Worm (Caenorhabditis elegans) whole organism, L4 larva: ENCODE data around the gene C14H10.3.

Source experiments
- D1046.2 ChIP-seq: fragments of 200-800 bp; sonication (Bioruptor generic); IDR thresholded peaks from 2 replicates; pipeline ENCODE4 v1.3.6; 2022; ENCODE audit warnings: missing genetic modification characterization, missing compliant biosample characterization
- R02D3.7 ChIP-seq: fragments of 150-350 bp; sonication (generic microtip); optimal IDR thresholded peaks from 3 replicates; lab custom pipeline; 2014; ENCODE audit warnings: missing biosample characterization, missing genetic modification characterization
- T20F7.1 ChIP-seq: fragments of 200-800 bp; sonication (Bioruptor generic); optimal IDR thresholded peaks from 2 replicates; lab custom pipeline; 2018; ENCODE audit warnings: mild to moderate bottlenecking, missing genetic modification characterization, missing compliant biosample characterization
- Y75B8A.6 ChIP-seq: fragments of 200-800 bp; sonication (Bioruptor generic); IDR thresholded peaks from 2 replicates; pipeline ENCODE4 v1.3.6; 2022; ENCODE audit warnings: missing genetic modification reagents, missing genetic modification characterization, missing compliant biosample characterization
- cey-2 ChIP-seq: sonication (generic microtip); optimal IDR thresholded peaks from 3 replicates; lab custom pipeline; 2017; ENCODE audit warnings: missing genetic modification characterization, mild to moderate bottlenecking, missing compliant biosample characterization, antibody characterized with exemption, borderline replicate concordance; ENCODE audit not compliant: insufficient read depth
- daf-8 ChIP-seq: fragments of 200-800 bp; sonication (Bioruptor generic); IDR thresholded peaks from 2 replicates; pipeline ENCODE4 v1.3.6; 2022; ENCODE audit warnings: missing genetic modification characterization, missing compliant biosample characterization
- duxl-1 ChIP-seq: sonication (generic microtip); optimal IDR thresholded peaks from 2 replicates; lab custom pipeline; 2016; ENCODE audit warnings: mild to moderate bottlenecking, missing genetic modification characterization, moderate library complexity, missing compliant biosample characterization; ENCODE audit not compliant: poor library complexity
- lir-3 ChIP-seq: sonication (generic microtip); optimal IDR thresholded peaks from 2 replicates; lab custom pipeline; 2016; ENCODE audit warnings: mild to moderate bottlenecking, missing genetic modification characterization, missing compliant biosample characterization
- nhr-25 ChIP-seq: sonication (generic microtip); optimal IDR thresholded peaks from 2 replicates; lab custom pipeline; 2017; ENCODE audit warnings: missing genetic modification characterization, mild to moderate bottlenecking, missing compliant biosample characterization, antibody characterized with exemption, moderate library complexity, borderline replicate concordance; ENCODE audit not compliant: insufficient read depth
- nhr-48 ChIP-seq: sonication (generic microtip); optimal IDR thresholded peaks from 2 replicates; lab custom pipeline; 2016; ENCODE audit warnings: mild to moderate bottlenecking, missing genetic modification characterization, missing compliant biosample characterization
- spr-1 ChIP-seq: sonication (generic microtip); optimal IDR thresholded peaks from 2 replicates; lab custom pipeline; 2016; ENCODE audit warnings: mild to moderate bottlenecking, missing genetic modification characterization, missing compliant biosample characterization
- unc-39 ChIP-seq: sonication (generic microtip); optimal IDR thresholded peaks from 2 replicates; lab custom pipeline; 2017; ENCODE audit warnings: missing biosample characterization, missing genetic modification characterization
- unc-62 ChIP-seq, 3 experiments: fragments of 150-350 bp in 1 of 3; sonication (generic microtip); optimal IDR thresholded peaks in 2 of 3; peaks in 1 of 3; 1 replicate in 1 of 3; 2 replicates in 2 of 3; lab custom pipeline; 2014 to 2017; ENCODE audit warnings: missing biosample characterization in 3 of 3, missing genetic modification characterization in 3 of 3, missing genetic modification reagents in 3 of 3, missing genotype in 1 of 3
- zfp-3 ChIP-seq: fragments of 200-800 bp; sonication (Bioruptor generic); conservative IDR thresholded peaks from 2 replicates; pipeline ENCODE4 v1.3.6; 2022; ENCODE audit warnings: missing genetic modification reagents, missing genetic modification characterization, missing compliant biosample characterization

ce11 chrX:10189244-10189643 is 38.7 kb downstream of the C14H10.3 start:
- no peak for TF ChIP-seq nhr-25
- TF ChIP-seq D1046.2 (GFP tag; lab: Robert Waterston, UW) = no peak
- no peak for TF ChIP-seq Y75B8A.6 (GFP tag; lab: Robert Waterston, UW)
- TF ChIP-seq cey-2 (tag; lab: Kevin White, UChicago) = no peak
- no peak for TF ChIP-seq unc-62 (GFP tag; optimal IDR thresholded peaks at IDR 0.05 in 1 of 2; lab: Kevin White, UChicago)
- TF ChIP-seq unc-62 (tag; optimal IDR thresholded peaks at IDR 0.05; lab: Kevin White, UChicago) = no peak
- TF ChIP-seq spr-1 (tag; lab: Kevin White, UChicago) = no peak
- TF ChIP-seq zfp-3 (GFP tag; lab: Robert Waterston, UW) = no peak
- no peak for TF ChIP-seq nhr-48 (tag; lab: Kevin White, UChicago)
- no peak for TF ChIP-seq T20F7.1 (GFP tag; lab: Kevin White, UChicago)
- no peak for TF ChIP-seq unc-39 (tag; lab: Kevin White, UChicago)
- no peak for TF ChIP-seq duxl-1 (tag; lab: Kevin White, UChicago)
- no peak for TF ChIP-seq R02D3.7 (tag; lab: Kevin White, UChicago)
- no peak for TF ChIP-seq daf-8 (GFP tag; lab: Robert Waterston, UW)
- TF ChIP-seq lir-3 (tag; lab: Kevin White, UChicago) = no peak
